Worm (Caenorhabditis elegans) whole organism, late embryonic: ENCODE results near the gene T22G5.3.

Source experiments
- F13H6.1 ChIP-seq: sonication (generic microtip); optimal IDR thresholded peaks from 2 replicates; lab custom pipeline; 2016; ENCODE audit warnings: missing genetic modification characterization, missing compliant biosample characterization
- K02D7.2 ChIP-seq: sonication (generic microtip); optimal IDR thresholded peaks from 2 replicates; lab custom pipeline; 2017; ENCODE audit warnings: mild to moderate bottlenecking, missing genetic modification characterization, missing compliant biosample characterization
- T23F11.4 ChIP-seq: fragments of 200-800 bp; sonication (Bioruptor generic); optimal IDR thresholded peaks from 2 replicates; lab custom pipeline; 2018; ENCODE audit warnings: mild to moderate bottlenecking, missing genetic modification characterization, missing compliant biosample characterization
- ahr-1 ChIP-seq: sonication (generic microtip); optimal IDR thresholded peaks from 2 replicates; lab custom pipeline; 2016; ENCODE audit warnings: missing genetic modification characterization, missing compliant biosample characterization
- ama-1 ChIP-seq: fragments of 150-350 bp; optimal IDR thresholded peaks from 2 replicates; lab custom pipeline; 2014
- ceh-14 ChIP-seq: sonication (generic microtip); optimal IDR thresholded peaks from 2 replicates; lab custom pipeline; 2016; ENCODE audit warnings: missing genotype, missing genetic modification characterization, missing compliant biosample characterization
- fkh-10 ChIP-seq: fragments of 150-350 bp; optimal IDR thresholded peaks from 2 replicates; lab custom pipeline; 2014; ENCODE audit warnings: missing biosample characterization, missing genetic modification reagents, missing genetic modification characterization
- madf-2 ChIP-seq: sonication (generic microtip); optimal IDR thresholded peaks from 2 replicates; lab custom pipeline; 2017; ENCODE audit warnings: missing genetic modification characterization, missing compliant biosample characterization
- npax-4 ChIP-seq: sonication (generic microtip); optimal IDR thresholded peaks from 2 replicates; lab custom pipeline; 2016; ENCODE audit warnings: missing genetic modification characterization, missing compliant biosample characterization
- odd-2 ChIP-seq: sonication (generic microtip); optimal IDR thresholded peaks from 2 replicates; lab custom pipeline; 2017; ENCODE audit warnings: antibody characterized with exemption, mild to moderate bottlenecking, missing genetic modification characterization, missing compliant biosample characterization
- pax-1 ChIP-seq: fragments of 150-350 bp; optimal IDR thresholded peaks from 2 replicates; lab custom pipeline; 2014; ENCODE audit warnings: missing biosample characterization, missing genetic modification characterization

DNA sequence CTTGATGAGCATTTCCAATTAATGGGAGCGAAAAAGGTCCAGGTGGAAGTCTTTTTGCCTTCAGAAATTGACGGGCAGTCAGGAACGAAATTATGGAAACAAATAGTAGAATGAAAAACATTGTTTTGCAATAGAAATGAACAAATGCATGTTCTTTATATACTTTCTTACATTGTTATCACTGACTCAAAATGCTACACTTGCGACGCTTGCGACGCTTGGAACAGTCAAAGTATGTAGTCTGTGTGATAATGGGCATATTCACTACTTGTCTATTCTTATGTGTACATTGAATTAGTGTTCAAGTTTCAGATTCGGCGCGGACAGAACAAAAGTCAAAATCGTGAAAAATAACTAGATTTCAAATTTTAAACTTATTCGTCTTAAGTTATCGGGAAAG, 17.6 kb downstream of the T22G5.3 start, which contains the start of gene cyp-35C1:
- TF ChIP-seq pax-1 (tag; lab: Kevin White, UChicago) = no peak
- TF ChIP-seq F13H6.1 = no peak
- no peak for TF ChIP-seq K02D7.2 (tag; lab: Kevin White, UChicago)
- no peak for TF ChIP-seq ceh-14 (tag; lab: Kevin White, UChicago)
- no peak for TF ChIP-seq madf-2 (tag; lab: Kevin White, UChicago)
- no peak for TF ChIP-seq odd-2 (tag; lab: Kevin White, UChicago)
- no peak for TF ChIP-seq npax-4 (tag; lab: Kevin White, UChicago)
- no peak for TF ChIP-seq ahr-1 (tag; lab: Kevin White, UChicago)
- no peak for TF ChIP-seq fkh-10 (GFP tag; lab: Kevin White, UChicago)
- TF ChIP-seq ama-1 = no peak
- no peak for TF ChIP-seq T23F11.4 (GFP tag; lab: Kevin White, UChicago)
